Worm (Caenorhabditis elegans): ENCODE results near the gene Y45F10B.59.

Gene Y45F10B.59

DNA sequence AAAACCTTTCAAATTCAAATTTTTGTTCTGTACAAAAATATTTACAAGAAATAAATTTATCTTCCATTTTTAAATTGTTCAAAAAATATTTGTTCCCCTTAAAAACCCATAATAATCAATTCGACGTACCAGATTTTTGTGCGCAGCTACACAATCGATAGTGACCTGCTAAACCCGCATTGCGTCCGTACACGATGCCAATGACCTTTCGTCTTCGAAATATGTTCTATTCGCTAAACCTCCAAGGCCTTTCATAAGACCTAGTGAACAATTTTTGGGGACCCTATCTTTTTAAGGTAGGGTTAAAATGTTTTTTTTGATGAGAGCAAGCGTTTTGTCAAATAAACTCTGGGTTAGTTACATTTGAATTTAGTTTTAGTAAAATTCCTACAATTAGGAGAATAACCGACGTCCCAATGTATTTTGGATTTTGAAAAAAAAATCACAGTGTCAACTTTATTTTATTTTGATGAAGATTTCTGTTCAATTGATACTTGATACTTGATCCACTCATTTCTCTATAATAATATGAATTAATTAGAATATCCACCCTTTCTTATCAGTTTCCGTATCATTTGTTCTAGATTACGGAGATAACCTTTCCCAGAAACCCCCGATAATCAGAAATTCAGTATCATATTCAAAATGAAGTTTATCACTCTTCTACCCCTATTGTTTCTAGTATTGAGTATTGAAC is at the start of gene Y45F10B.59:
Gene Y45F10B.59, plus strand, starts transcription at position 647 of the 697 bp plus-strand sequence.
- TF ChIP-seq hmg-1.1 (GFP tag; IDR thresholded peaks at IDR 0.05) (no peak), snpc-1.2 (GFP tag; IDR thresholded peaks at IDR 0.05) (peak; percentile 91)

DNA sequence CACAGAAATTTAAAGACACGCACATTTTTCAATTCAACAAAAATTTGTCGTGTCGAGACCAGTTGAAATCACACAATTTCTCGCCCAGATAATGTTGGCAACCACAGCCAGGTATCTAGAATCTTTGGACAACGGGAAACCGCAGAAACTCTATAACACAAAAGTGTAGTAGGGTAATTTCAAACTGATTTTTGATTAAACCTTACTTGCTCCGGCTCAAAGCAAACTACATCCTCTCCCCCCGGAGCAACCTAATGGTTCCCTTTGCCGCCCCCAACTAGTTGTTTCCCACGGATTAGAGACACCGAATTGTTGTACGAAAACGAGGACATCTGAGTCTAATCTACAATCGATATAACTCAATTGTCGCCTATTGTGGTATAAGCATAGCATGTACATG is 48.1 kb upstream of the Y45F10B.59 start:
- TF ChIP-seq ama-1 (optimal IDR thresholded peaks at IDR 0.05) = no peak
- no peak for TF ChIP-seq F10B5.3 (tag; optimal IDR thresholded peaks at IDR 0.05)
- TF ChIP-seq nhr-102 (tag; optimal IDR thresholded peaks at IDR 0.05) = no peak
- TF ChIP-seq egl-43 (GFP tag; IDR thresholded peaks at IDR 0.05) = no peak
- no peak for TF ChIP-seq snpc-4 (tag; optimal IDR thresholded peaks at IDR 0.05)
- no peak for TF ChIP-seq aly-2 (tag; optimal IDR thresholded peaks at IDR 0.05)
- no peak for TF ChIP-seq vab-7 (GFP tag; IDR thresholded peaks at IDR 0.05)
- no peak for TF ChIP-seq lin-15B (tag; optimal IDR thresholded peaks at IDR 0.05)
- TF ChIP-seq zip-11 (GFP tag; IDR thresholded peaks at IDR 0.05) = no peak

DNA sequence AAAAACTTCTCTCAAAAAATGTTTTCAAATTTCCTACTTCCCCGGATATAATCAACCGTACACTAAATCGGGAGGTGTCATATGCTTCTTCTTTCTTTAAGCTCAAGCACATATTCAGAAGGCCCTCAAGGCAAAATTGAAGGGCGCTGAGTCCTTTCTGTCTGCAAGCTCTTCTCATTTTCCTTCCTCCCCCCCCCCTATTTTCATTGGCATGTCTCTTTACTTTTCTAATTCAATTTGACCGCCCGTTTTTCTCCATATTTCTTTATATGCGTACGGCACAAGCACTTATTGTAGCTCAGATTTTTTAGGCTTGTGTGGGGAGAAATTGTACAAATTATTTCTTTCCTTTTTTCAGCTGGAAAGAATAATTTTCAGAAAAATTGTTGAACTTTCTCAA is 46.9 kb upstream of the Y45F10B.59 start:
- TF ChIP-seq lin-13 (GFP tag; optimal IDR thresholded peaks at IDR 0.05) (no peak), fkh-10 (GFP tag; optimal IDR thresholded peaks at IDR 0.05) (peak; percentile 17)

DNA sequence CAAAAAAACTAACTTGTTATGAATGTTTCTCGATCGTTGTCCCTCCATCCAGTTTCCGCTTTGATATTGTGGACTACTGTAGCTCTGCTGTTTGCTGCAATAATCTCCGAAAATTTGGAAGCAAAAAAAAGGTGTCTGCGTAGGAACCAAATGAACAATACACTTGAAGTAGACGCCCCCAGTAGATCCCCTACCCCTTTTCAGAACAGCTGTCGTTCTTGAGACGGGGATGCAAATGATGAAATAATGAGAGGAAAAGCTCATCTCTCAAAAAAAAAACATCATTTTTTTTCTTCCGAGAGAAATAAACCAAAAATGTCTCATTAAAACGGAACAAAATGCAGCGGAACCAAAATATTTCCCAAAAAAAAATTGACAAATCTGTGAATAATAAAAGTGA is 45.0 kb upstream of the Y45F10B.59 start:
- TF ChIP-seq nhr-41 (GFP tag; IDR thresholded peaks at IDR 0.05) = no peak
- no peak for TF ChIP-seq ama-1 (optimal IDR thresholded peaks at IDR 0.05)
- TF ChIP-seq ztf-7 (tag; optimal IDR thresholded peaks at IDR 0.05) = no peak
- no peak for TF ChIP-seq daf-16 (GFP tag; optimal IDR thresholded peaks at IDR 0.05)
- TF ChIP-seq daf-16 (tag; optimal IDR thresholded peaks at IDR 0.05) = no peak
- TF ChIP-seq zfp-2 (tag; optimal IDR thresholded peaks at IDR 0.05) = no peak

DNA sequence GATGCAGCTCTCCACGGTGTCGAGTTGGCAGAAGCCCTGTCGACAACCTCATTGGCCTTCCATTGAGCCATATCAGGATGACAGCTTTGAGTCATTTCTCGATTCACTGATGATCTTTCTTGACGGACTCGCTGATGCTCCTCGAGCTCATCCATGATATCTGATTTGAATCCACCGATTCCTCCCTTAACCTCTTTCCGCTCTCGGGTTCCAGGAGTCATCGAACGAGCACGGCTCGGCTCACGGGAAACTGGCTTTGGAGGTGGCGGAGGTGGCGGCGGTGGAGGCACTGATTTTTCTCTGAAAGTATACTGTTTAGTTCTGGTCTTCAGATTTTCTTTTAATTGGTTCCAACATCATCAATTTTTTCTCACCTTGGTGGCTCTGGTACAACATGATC is 43.4 kb upstream of the Y45F10B.59 start:
- TF ChIP-seq aha-1 (tag) (peak; percentile 25), ZK546.5 (tag; optimal IDR thresholded peaks at IDR 0.05) (no peak), Y48G9A.11 (GFP tag; IDR thresholded peaks at IDR 0.05) (no peak), ceh-28 (tag; optimal IDR thresholded peaks at IDR 0.05) (no peak), nhr-6 (tag; optimal IDR thresholded peaks at IDR 0.05) (no peak), set-16 (GFP tag; IDR thresholded peaks at IDR 0.05) (peak; percentile 60; the same call in 1 of the 2 replicates), T20F7.1 (GFP tag; optimal IDR thresholded peaks at IDR 0.05) (no peak), fos-1 (tag; optimal IDR thresholded peaks at IDR 0.05) (no peak), ces-1 (GFP tag; optimal IDR thresholded peaks at IDR 0.05) (no peak), tra-1 (GFP tag; IDR thresholded peaks at IDR 0.05) (no peak), ama-1 (optimal IDR thresholded peaks at IDR 0.05) (no peak), spr-3 (GFP tag; optimal IDR thresholded peaks at IDR 0.05) (no peak)

DNA sequence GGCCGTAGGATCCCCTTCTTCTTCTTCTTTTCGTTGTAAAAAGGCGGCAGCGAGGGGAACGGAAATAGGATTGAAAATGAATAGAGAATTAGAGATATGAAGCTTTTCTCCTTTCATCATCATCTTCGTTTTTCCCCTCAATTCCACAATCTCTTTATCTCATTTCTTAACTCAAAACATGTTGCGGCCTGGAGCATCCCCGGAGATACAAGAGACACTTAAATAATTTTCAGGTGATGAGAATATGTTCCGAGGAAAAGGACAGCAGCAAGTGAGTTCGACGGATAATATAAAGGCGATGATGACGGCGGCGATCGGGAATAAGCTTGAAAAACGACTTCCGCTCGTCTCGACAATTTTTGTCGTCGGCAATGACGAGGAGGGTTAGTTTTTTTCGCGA is 40.8 kb upstream of the Y45F10B.59 start, which contains the start of the genes Y45F10B.13 and qui-1:
Gene Y45F10B.13, minus strand, starts transcription at position 101 of the 400 bp plus-strand sequence.
Gene qui-1, plus strand, starts transcription at position 233 of the 400 bp plus-strand sequence.
- TF ChIP-seq daf-8 (GFP tag; IDR thresholded peaks at IDR 0.05) (no peak), aha-1 (tag) (peak; percentile 47)

DNA sequence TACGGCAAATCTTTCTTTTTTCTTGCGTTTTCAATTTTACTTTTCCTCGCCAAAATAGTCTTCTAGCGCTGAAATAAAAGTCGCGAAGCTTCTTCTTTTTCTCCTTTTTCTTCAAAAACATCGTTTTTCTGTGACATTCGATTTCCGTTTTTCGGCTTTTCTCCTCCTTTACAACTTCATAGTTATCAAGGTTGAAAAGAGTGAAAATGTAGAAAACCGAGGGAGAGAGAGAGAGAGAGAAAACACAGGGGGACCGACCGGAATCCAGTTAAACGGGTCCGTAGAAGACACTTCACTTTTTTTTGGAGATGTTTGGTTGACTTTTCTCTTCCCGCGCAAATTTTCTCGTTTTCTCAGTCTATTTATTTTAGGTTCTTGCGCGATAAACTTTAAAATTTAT is 38.1 kb upstream of the Y45F10B.59 start:
- TF ChIP-seq ceh-20 (GFP tag; IDR thresholded peaks at IDR 0.05) (no peak), fkh-10 (GFP tag; optimal IDR thresholded peaks at IDR 0.05) (peak; percentile 77)
